Fruit fly (Drosophila melanogaster) whole organism, pupa: ENCODE results near the gene CG14507.

Experiments
- CG10348 ChIP-seq: fragments of 200-800 bp; sonication (Bioruptor generic); IDR thresholded peaks from 2 replicates; pipeline ENCODE4 v1.3.6; 2022; ENCODE audit warnings: missing biosample characterization, missing genetic modification characterization
- CG12605 ChIP-seq: fragments of 200-800 bp; sonication (Bioruptor generic); IDR thresholded peaks from 2 replicates; pipeline ENCODE4 v1.3.6; 2022; ENCODE audit warnings: missing biosample characterization, missing genetic modification characterization
- CG13204 ChIP-seq: fragments of 200-800 bp; sonication (Bioruptor generic); optimal IDR thresholded peaks from 2 replicates; lab custom pipeline; 2018; ENCODE audit warnings: missing biosample characterization, mild to moderate bottlenecking, missing genetic modification characterization, moderate library complexity
- CG14655 ChIP-seq: fragments of 200-800 bp; sonication (Bioruptor generic); optimal IDR thresholded peaks from 3 replicates; lab custom pipeline; 2017; ENCODE audit warnings: mild to moderate bottlenecking, missing biosample characterization, missing genetic modification reagents, missing genetic modification characterization
- CG15710 ChIP-seq: fragments of 200-800 bp; sonication (Bioruptor generic); optimal IDR thresholded peaks from 2 replicates; lab custom pipeline; 2018; ENCODE audit warnings: missing biosample characterization, mild to moderate bottlenecking, missing genetic modification characterization, moderate library complexity
- CG17806 ChIP-seq: fragments of 200-800 bp; sonication (Bioruptor generic); optimal IDR thresholded peaks from 2 replicates; lab custom pipeline; 2018; ENCODE audit warnings: missing biosample characterization, mild to moderate bottlenecking, missing genetic modification characterization, moderate library complexity
- CG32121 ChIP-seq: fragments of 200-800 bp; sonication (Bioruptor generic); IDR thresholded peaks from 2 replicates; pipeline ENCODE4 v1.3.6; 2022; ENCODE audit warnings: missing biosample characterization, missing genetic modification characterization
- CG34367 ChIP-seq: fragments of 200-800 bp; sonication (Bioruptor generic); optimal IDR thresholded peaks from 2 replicates; lab custom pipeline; 2018; ENCODE audit warnings: missing biosample characterization, mild to moderate bottlenecking, missing genetic modification characterization
- CG4496 ChIP-seq: fragments of 200-800 bp; sonication (Bioruptor generic); IDR thresholded peaks from 3 replicates; pipeline ENCODE4 v1.3.6; 2022; ENCODE audit warnings: missing biosample characterization, missing genetic modification characterization
- CG8159 ChIP-seq: fragments of 200-800 bp; sonication (Bioruptor generic); optimal IDR thresholded peaks from 3 replicates; lab custom pipeline; 2018; ENCODE audit warnings: missing biosample characterization, mild to moderate bottlenecking, missing genetic modification characterization, moderate library complexity
- CG8301 ChIP-seq: fragments of 200-800 bp; sonication (Bioruptor generic); optimal IDR thresholded peaks from 2 replicates; lab custom pipeline; 2018; ENCODE audit warnings: missing biosample characterization, mild to moderate bottlenecking, missing genetic modification characterization
- CG9948 ChIP-seq: fragments of 200-800 bp; sonication (Bioruptor generic); optimal IDR thresholded peaks from 2 replicates; lab custom pipeline; 2018; ENCODE audit warnings: missing biosample characterization, mild to moderate bottlenecking, missing genetic modification characterization, moderate library complexity
- D1 ChIP-seq: fragments of 200-800 bp; sonication (Bioruptor generic); optimal IDR thresholded peaks from 2 replicates; lab custom pipeline; 2018; ENCODE audit warnings: missing biosample characterization, mild to moderate bottlenecking, missing genetic modification characterization, moderate library complexity
- EcR ChIP-seq: fragments of 200-800 bp; sonication (Bioruptor generic); optimal IDR thresholded peaks from 3 replicates; lab custom pipeline; 2019; ENCODE audit warnings: missing biosample characterization, missing genetic modification characterization, mild to moderate bottlenecking, moderate library complexity, missing genetic modification reagents
- Ets98B ChIP-seq: fragments of 200-800 bp; sonication (Bioruptor generic); IDR thresholded peaks from 2 replicates; pipeline ENCODE4 v1.3.6; 2022; ENCODE audit warnings: missing biosample characterization, missing genetic modification characterization
- Pif1A ChIP-seq: fragments of 200-800 bp; sonication (Bioruptor generic); optimal IDR thresholded peaks from 3 replicates; lab custom pipeline; 2016; ENCODE audit warnings: missing biosample characterization, missing genetic modification characterization
- Pif1B ChIP-seq: fragments of 200-800 bp; sonication (Bioruptor generic); optimal IDR thresholded peaks from 3 replicates; lab custom pipeline; 2016; ENCODE audit warnings: missing biosample characterization, missing genetic modification characterization
- Snoo ChIP-seq: fragments of 200-800 bp; sonication (Bioruptor generic); optimal IDR thresholded peaks from 3 replicates; lab custom pipeline; 2017; ENCODE audit warnings: missing biosample characterization, mild to moderate bottlenecking, missing genetic modification characterization, inconsistent platforms
- fd96Ca ChIP-seq: fragments of 200-800 bp; sonication (Bioruptor generic); IDR thresholded peaks from 3 replicates; pipeline ENCODE4 v1.3.6; 2022; ENCODE audit warnings: missing biosample characterization, missing genetic modification characterization
- gl ChIP-seq: fragments of 200-800 bp; sonication (Bioruptor generic); optimal IDR thresholded peaks from 2 replicates; lab custom pipeline; 2018; ENCODE audit warnings: missing biosample characterization, mild to moderate bottlenecking, missing genetic modification characterization
- rn ChIP-seq: fragments of 200-800 bp; sonication (Bioruptor generic); IDR thresholded peaks from 2 replicates; pipeline ENCODE4 v1.3.6; 2022; ENCODE audit warnings: missing biosample characterization, missing genetic modification characterization

The CG14507 gene

dm6 chr3R:29222891-29223842 is 4.4 kb downstream of the CG14507 start, which contains the start of the genes Cisd2 and Brd8:
TSS of gene Cisd2 (minus strand) at chr3R:29223428.
TSS of gene Brd8 (plus strand) at chr3R:29223485.
- TF ChIP-seq Pif1A (GFP tag; lab: Kevin White, UChicago) (no peak), fd96Ca (GFP tag; lab: Robert Waterston, UW) (no peak), EcR (GFP tag; lab: Kevin White, UChicago) (no peak), CG10348 (GFP tag; lab: Robert Waterston, UW) (no peak), CG17806 (tag; lab: Kevin White, UChicago) (no peak), Pif1B (no peak), Ets98B (GFP tag; lab: Robert Waterston, UW) (no peak), CG13204 (no peak), gl (tag; lab: Kevin White, UChicago) (no peak), CG32121 (GFP tag; lab: Robert Waterston, UW) (no peak), CG15710 (tag; lab: Kevin White, UChicago) (no peak), CG4496 (GFP tag; lab: Robert Waterston, UW) (no peak), D1 (no peak), CG8301 (tag; lab: Kevin White, UChicago) (no peak)

dm6 chr3R:29221168-29221567 is 6.4 kb downstream of the CG14507 start:
- no peak for TF ChIP-seq fd96Ca (GFP tag; lab: Robert Waterston, UW)
- TF ChIP-seq EcR (GFP tag; lab: Kevin White, UChicago), result no peak
- TF ChIP-seq CG15710 (tag; lab: Kevin White, UChicago), result no peak
- no peak for TF ChIP-seq CG13204
- TF ChIP-seq D1, result no peak
- TF ChIP-seq CG12605 (GFP tag; lab: Robert Waterston, UW), result no peak
- TF ChIP-seq CG34367 (tag; lab: Kevin White, UChicago), result no peak
- TF ChIP-seq Pif1A (GFP tag; lab: Kevin White, UChicago), result no peak
- no peak for TF ChIP-seq CG14655 (GFP tag; lab: Kevin White, UChicago)
- TF ChIP-seq gl (tag; lab: Kevin White, UChicago), result no peak
- no peak for TF ChIP-seq CG17806 (tag; lab: Kevin White, UChicago)
- no peak for TF ChIP-seq CG9948 (tag; lab: Kevin White, UChicago)
- TF ChIP-seq, all 21 proteins: peak for 0

- TF ChIP-seq D1 (no peak), CG34367 (tag; lab: Kevin White, UChicago) (no peak), Ets98B (GFP tag; lab: Robert Waterston, UW) (no peak)
These were observed 6.9 kb downstream of the CG14507 start for dm6 chr3R:29220585-29220984.

dm6 chr3R:29219948-29220347 is 7.6 kb downstream of the CG14507 start, which contains the start of gene eEF1gamma:
TSS of gene eEF1gamma (plus strand) at chr3R:29220172.
- TF ChIP-seq CG15710 (tag; lab: Kevin White, UChicago) (peak; percentile 82), gl (tag; lab: Kevin White, UChicago) (peak; percentile 86), CG32121 (GFP tag; lab: Robert Waterston, UW) (peak; percentile 86), CG12605 (GFP tag; lab: Robert Waterston, UW) (peak; percentile 78), rn (GFP tag; lab: Robert Waterston, UW) (peak; percentile 67; the same call in 1 of the 2 replicates), Ets98B (GFP tag; lab: Robert Waterston, UW) (peak; percentile 78), D1 (no peak), EcR (GFP tag; lab: Kevin White, UChicago) (peak; percentile 15), CG9948 (tag; lab: Kevin White, UChicago) (peak; percentile 57), Snoo (tag; lab: Kevin White, UChicago) (peak; percentile 96), CG34367 (tag; lab: Kevin White, UChicago) (peak; percentile 88), CG13204 (no peak), fd96Ca (GFP tag; lab: Robert Waterston, UW) (peak; percentile 85), Pif1A (GFP tag; lab: Kevin White, UChicago) (no peak), CG17806 (tag; lab: Kevin White, UChicago) (peak; percentile 65), Pif1B (peak; percentile 76), CG14655 (GFP tag; lab: Kevin White, UChicago) (no peak), CG4496 (GFP tag; lab: Robert Waterston, UW) (peak; percentile 93), CG10348 (GFP tag; lab: Robert Waterston, UW) (no peak), CG8159 (tag; lab: Kevin White, UChicago) (peak; percentile 76), CG8301 (tag; lab: Kevin White, UChicago) (peak; percentile 72)

- peak; percentile 16 for TF ChIP-seq CG8301 (tag; lab: Kevin White, UChicago)
- no peak for TF ChIP-seq CG9948 (tag; lab: Kevin White, UChicago)
- TF ChIP-seq CG4496 (GFP tag; lab: Robert Waterston, UW), result no peak
- TF ChIP-seq EcR (GFP tag; lab: Kevin White, UChicago), result no peak
- no peak for TF ChIP-seq Ets98B (GFP tag; lab: Robert Waterston, UW)
- no peak for TF ChIP-seq CG13204
- TF ChIP-seq CG8159 (tag; lab: Kevin White, UChicago), result peak; percentile 3
- TF ChIP-seq CG15710 (tag; lab: Kevin White, UChicago), result no peak
- no peak for TF ChIP-seq CG17806 (tag; lab: Kevin White, UChicago)
These were observed 9.5 kb downstream of the CG14507 start for dm6 chr3R:29218001-29218400.
